Worm (Caenorhabditis elegans): Measurements from ENCODE around the gene W02A2.5.

The W02A2.5 gene

ce11 chrIV:13313156-13313555, 29.5 kb upstream of the W02A2.5 start (continued):
- TF ChIP-seq hmg-1.1 (GFP tag; IDR thresholded peaks at IDR 0.05): peak; percentile 38; the same call in 1 of the 2 replicates
- peak; percentile 27 for TF ChIP-seq mep-1 (tag; optimal IDR thresholded peaks at IDR 0.05)
- TF ChIP-seq vab-7 (GFP tag; IDR thresholded peaks at IDR 0.05): no peak
- no peak for TF ChIP-seq F10B5.3 (tag; optimal IDR thresholded peaks at IDR 0.05)
- TF ChIP-seq skn-1 (tag; optimal IDR thresholded peaks at IDR 0.05): no peak
- TF ChIP-seq nhr-41 (GFP tag; IDR thresholded peaks at IDR 0.05): no peak
- TF ChIP-seq madf-9 (GFP tag; conservative IDR thresholded peaks at IDR 0.05): no peak
- peak; percentile 56 for TF ChIP-seq dmd-6 (GFP tag; IDR thresholded peaks at IDR 0.05)
- TF ChIP-seq F44E2.7 (GFP tag; IDR thresholded peaks at IDR 0.05): no peak
- no peak for TF ChIP-seq madf-5 (GFP tag; IDR thresholded peaks at IDR 0.05)
- no peak for TF ChIP-seq snpc-4 (tag; optimal IDR thresholded peaks at IDR 0.05)
- TF ChIP-seq nhr-25 (tag; optimal IDR thresholded peaks at IDR 0.05; ENCODE audit: borderline replicate concordance, insufficient read depth): no peak

- TF ChIP-seq zag-1 (tag; optimal IDR thresholded peaks at IDR 0.05) (no peak), Y75B8A.6 (GFP tag; IDR thresholded peaks at IDR 0.05) (0 out of 2 replicates have a peak, but pooled peaks have one; percentile 19), egl-27 (tag; optimal IDR thresholded peaks at IDR 0.05) (no peak), Y105C5A.15 (GFP tag; IDR thresholded peaks at IDR 0.05) (no peak), dmd-6 (GFP tag; IDR thresholded peaks at IDR 0.05) (peak; percentile 88), zfp-3 (GFP tag; conservative IDR thresholded peaks at IDR 0.05) (no peak), lim-7 (GFP tag; IDR thresholded peaks at IDR 0.05) (no peak), Y48G9A.11 (GFP tag; IDR thresholded peaks at IDR 0.05) (no peak), ztf-7 (tag; optimal IDR thresholded peaks at IDR 0.05) (no peak), saeg-2 (GFP tag; IDR thresholded peaks at IDR 0.05) (no peak), php-3 (GFP tag; IDR thresholded peaks at IDR 0.05) (peak; percentile 97), mdt-29 (GFP tag; IDR thresholded peaks at IDR 0.05) (peak; percentile 45; the same call in 1 of the 2 replicates), lsy-2 (tag; optimal IDR thresholded peaks at IDR 0.05) (peak in 1 of 2 experiments; percentile 39), hlh-30 (tag; optimal IDR thresholded peaks at IDR 0.05; ENCODE audit: insufficient read depth) (peak; percentile 60), spr-1 (tag; optimal IDR thresholded peaks at IDR 0.05) (no peak), jun-1 (tag; optimal IDR thresholded peaks at IDR 0.05) (no peak), unc-62 (GFP tag; optimal IDR thresholded peaks at IDR 0.05 in 1 of 2) (no peak), unc-62 (tag; optimal IDR thresholded peaks at IDR 0.05) (no peak), ZK337.2 (GFP tag; IDR thresholded peaks at IDR 0.05) (no peak), gei-8 (GFP tag; optimal IDR thresholded peaks at IDR 0.05) (no peak), R02D3.7 (tag; optimal IDR thresholded peaks at IDR 0.05) (no peak), hif-1 (tag; optimal IDR thresholded peaks at IDR 0.05) (no peak), mep-1 (tag; optimal IDR thresholded peaks at IDR 0.05) (peak; percentile 65), sdz-12 (GFP tag; optimal IDR thresholded peaks at IDR 0.05) (no peak), mxl-3 (GFP tag; optimal IDR thresholded peaks at IDR 0.05) (peak; percentile 40), mxl-2 (GFP tag; conservative IDR thresholded peaks at IDR 0.05) (0 out of 2 replicates have a peak, but pooled peaks have one; percentile 32), ces-1 (GFP tag; optimal IDR thresholded peaks at IDR 0.05) (no peak), Y5F2A.4 (GFP tag; optimal IDR thresholded peaks at IDR 0.05) (no peak), nhr-11 (tag; optimal IDR thresholded peaks at IDR 0.05) (no peak), nhr-28 (tag; optimal IDR thresholded peaks at IDR 0.05) (peak; percentile 99), daf-19 (GFP tag; conservative IDR thresholded peaks at IDR 0.05) (no peak), fkh-10 (GFP tag; optimal IDR thresholded peaks at IDR 0.05) (no peak), F10B5.3 (tag; optimal IDR thresholded peaks at IDR 0.05) (no peak), lin-38 (GFP tag; IDR thresholded peaks at IDR 0.05) (no peak), cey-2 (tag; optimal IDR thresholded peaks at IDR 0.05; ENCODE audit: borderline replicate concordance, insufficient read depth) (peak; percentile 22), madf-5 (GFP tag; IDR thresholded peaks at IDR 0.05) (no peak), nhr-76 (tag; optimal IDR thresholded peaks at IDR 0.05) (no peak), F44E2.7 (GFP tag; IDR thresholded peaks at IDR 0.05) (no peak), unc-130 (GFP tag; optimal IDR thresholded peaks at IDR 0.05) (no peak), rbr-2 (tag; optimal IDR thresholded peaks at IDR 0.05) (no peak), spr-3 (GFP tag; optimal IDR thresholded peaks at IDR 0.05) (peak; percentile 18), zip-11 (GFP tag; IDR thresholded peaks at IDR 0.05) (no peak)
Measured at ce11 chrIV:13314181-13314580, 28.5 kb upstream of the W02A2.5 start.

Measured in whole organism, L4 larva.